In genomic region chrX:22481860-22482544, dm6 we compare ENCODE assay signal across 1 fruit fly cellular context.
TF ChIP-seq lines count a peak whose summit lies in the region.

Gene Cp110, plus strand, starts transcription at chrX:22482082.
Gene CG12576, minus strand, starts transcription at chrX:22482357.

TF ChIP-seq in whole organism, embryonic, 481 proteins besides CTCF, POLR2A, EP300 and RAD21 (continued from another document):
- TF ChIP-seq Med (GFP tag; lab: Kevin White, UChicago) = peak; percentile 54
- peak; percentile 19 for TF ChIP-seq stwl (tag; optimal IDR thresholded peaks at IDR 0.05; lab: Kevin White, UChicago)
- no peak for TF ChIP-seq Eip74EF (GFP tag; optimal IDR thresholded peaks at IDR 0.05; lab: Kevin White, UChicago)
- TF ChIP-seq Opbp (GFP tag; IDR thresholded peaks at IDR 0.05; lab: Robert Waterston, UW; ENCODE audit: partially characterized antibody) = 0 out of 3 replicates have a peak, but pooled peaks have one; percentile 45
- TF ChIP-seq CG18011 (GFP tag; optimal IDR thresholded peaks at IDR 0.05; lab: Kevin White, UChicago) = no peak
- peak; percentile 73 for TF ChIP-seq gfzf (GFP tag; optimal IDR thresholded peaks at IDR 0.05; lab: Kevin White, UChicago)
- TF ChIP-seq D19B (GFP tag; optimal IDR thresholded peaks at IDR 0.05; lab: Kevin White, UChicago) = no peak
- TF ChIP-seq CG12769 (tag; optimal IDR thresholded peaks at IDR 0.05; lab: Kevin White, UChicago) = peak; percentile 26
- 0 out of 2 replicates have a peak, but pooled peaks have one; percentile 14 for TF ChIP-seq unc-4 (GFP tag; IDR thresholded peaks at IDR 0.05; lab: Robert Waterston, UW; ENCODE audit: partially characterized antibody)
- peak; percentile 57 for TF ChIP-seq pzg (GFP tag; optimal IDR thresholded peaks at IDR 0.05; lab: Kevin White, UChicago)
- no peak for TF ChIP-seq ttk (GFP tag; IDR thresholded peaks at IDR 0.05; lab: Robert Waterston, UW)
- 0 out of 3 replicates have a peak, but pooled peaks have one; percentile 21 for TF ChIP-seq mld (GFP tag; IDR thresholded peaks at IDR 0.05; lab: Robert Waterston, UW; ENCODE audit: partially characterized antibody)
- peak; percentile 8 for TF ChIP-seq CG17186 (GFP tag; optimal IDR thresholded peaks at IDR 0.05; lab: Kevin White, UChicago)
- peak; percentile 8 for TF ChIP-seq Lhr (GFP tag; optimal IDR thresholded peaks at IDR 0.05; lab: Kevin White, UChicago)
- no peak for TF ChIP-seq CG8290 (GFP tag; optimal IDR thresholded peaks at IDR 0.05; lab: Kevin White, UChicago)
- peak in 1 of 2 experiments; percentile 28 for TF ChIP-seq CG8290 (tag; optimal IDR thresholded peaks at IDR 0.05; lab: Kevin White, UChicago)
- peak; percentile 3 for TF ChIP-seq CG10267 (tag; optimal IDR thresholded peaks at IDR 0.05; lab: Kevin White, UChicago)
- TF ChIP-seq CG17328 (GFP tag; IDR thresholded peaks at IDR 0.05; lab: Robert Waterston, UW) = 0 out of 2 replicates have a peak, but pooled peaks have one; percentile 5
- TF ChIP-seq Nf-YC (tag; optimal IDR thresholded peaks at IDR 0.05; lab: Kevin White, UChicago) = peak; percentile 23
- no peak for TF ChIP-seq Doc2 (GFP tag; IDR thresholded peaks at IDR 0.05; lab: Robert Waterston, UW)
- TF ChIP-seq pb (GFP tag; optimal IDR thresholded peaks at IDR 0.05; lab: Kevin White, UChicago) = no peak
- peak; percentile 37; the same call in 1 of the 2 replicates for TF ChIP-seq Scr (GFP tag; IDR thresholded peaks at IDR 0.05; lab: Robert Waterston, UW; ENCODE audit: partially characterized antibody)
- peak; percentile 33 for TF ChIP-seq MESR4 (GFP tag; optimal IDR thresholded peaks at IDR 0.05; lab: Kevin White, UChicago)
- peak; percentile 45 for TF ChIP-seq sd (tag; optimal IDR thresholded peaks at IDR 0.05; lab: Kevin White, UChicago)
- TF ChIP-seq CoRest (tag; optimal IDR thresholded peaks at IDR 0.05; lab: Kevin White, UChicago) = peak; percentile 3
- TF ChIP-seq CG32772 (GFP tag; IDR thresholded peaks at IDR 0.05; lab: Robert Waterston, UW) = no peak
- no peak for TF ChIP-seq CG10462 (GFP tag; optimal IDR thresholded peaks at IDR 0.05; lab: Kevin White, UChicago)
- no peak for TF ChIP-seq kni (GFP tag; optimal IDR thresholded peaks at IDR 0.05; lab: Kevin White, UChicago)
- TF ChIP-seq CG18262 (tag; optimal IDR thresholded peaks at IDR 0.05; lab: Kevin White, UChicago) = no peak
- TF ChIP-seq rib (GFP tag; IDR thresholded peaks at IDR 0.05; lab: Robert Waterston, UW) = no peak
- peak; percentile 66 for TF ChIP-seq BEAF-32 (GFP tag; optimal IDR thresholded peaks at IDR 0.05; lab: Kevin White, UChicago)
TF ChIP-seq in whole organism, embryonic: peak in this region for 40.
